Worm (Caenorhabditis elegans) whole organism, L4 larva: Measurements from ENCODE around the gene ver-4.

ENCODE experiments used
- F37D6.2 ChIP-seq: sonication (generic microtip); optimal IDR thresholded peaks from 2 replicates; lab custom pipeline; 2016; ENCODE audit warnings: mild to moderate bottlenecking, missing genetic modification characterization, missing compliant biosample characterization
- F44E2.7 ChIP-seq: fragments of 200-800 bp; sonication (Bioruptor generic); IDR thresholded peaks from 2 replicates; pipeline ENCODE4 v2.1.2; 2022; ENCODE audit warnings: missing genetic modification characterization, missing compliant biosample characterization
- R02D3.7 ChIP-seq: fragments of 150-350 bp; sonication (generic microtip); optimal IDR thresholded peaks from 3 replicates; lab custom pipeline; 2014; ENCODE audit warnings: missing biosample characterization, missing genetic modification characterization
- aha-1 ChIP-seq: fragments of 150-350 bp; peaks from one replicate; lab custom pipeline; 2014; ENCODE audit warnings: missing biosample characterization, missing genetic modification characterization
- ama-1 ChIP-seq: fragments of 150-350 bp; optimal IDR thresholded peaks from 2 replicates; lab custom pipeline; 2014; ENCODE audit warnings: inconsistent platforms, mixed read lengths
- arid-1 ChIP-seq: fragments of 200-800 bp; sonication (Bioruptor generic); conservative IDR thresholded peaks from 2 replicates; pipeline ENCODE4 v1.3.6; 2022; ENCODE audit warnings: missing genetic modification reagents, missing genetic modification characterization, missing compliant biosample characterization
- ceh-20 ChIP-seq: fragments of 200-800 bp; sonication (Bioruptor generic); IDR thresholded peaks from 2 replicates; pipeline ENCODE4 v1.3.6; 2022; ENCODE audit warnings: missing genetic modification reagents, missing genetic modification characterization, missing compliant biosample characterization
- ceh-44 ChIP-seq: fragments of 200-800 bp; sonication (Bioruptor generic); IDR thresholded peaks from 2 replicates; pipeline ENCODE4 v1.3.6; 2022; ENCODE audit warnings: missing genetic modification reagents, missing genetic modification characterization, missing compliant biosample characterization
- ctbp-1 ChIP-seq: fragments of 200-800 bp; sonication (Bioruptor generic); IDR thresholded peaks from 2 replicates; pipeline ENCODE4 v1.3.6; 2022; ENCODE audit warnings: missing genetic modification reagents, missing genetic modification characterization, missing compliant biosample characterization
- daf-19 ChIP-seq: fragments of 200-800 bp; sonication (Bioruptor generic); conservative IDR thresholded peaks from 2 replicates; pipeline ENCODE4 v1.3.6; 2022; ENCODE audit warnings: missing genetic modification characterization, missing compliant biosample characterization
- dmd-9 ChIP-seq: fragments of 200-800 bp; sonication (Bioruptor generic); IDR thresholded peaks from 2 replicates; pipeline ENCODE4 v1.3.6; 2022; ENCODE audit warnings: missing genetic modification reagents, missing genetic modification characterization, missing compliant biosample characterization
- fkh-10 ChIP-seq: fragments of 150-350 bp; optimal IDR thresholded peaks from 2 replicates; lab custom pipeline; 2014; ENCODE audit warnings: missing biosample characterization, missing genetic modification reagents, missing genetic modification characterization
- hif-1 ChIP-seq, 2 experiments: sonication (generic microtip); optimal IDR thresholded peaks; 2 replicates each; lab custom pipeline; 2016 to 2017; ENCODE audit warnings: missing compliant biosample characterization in 2 of 2, missing genetic modification characterization in 2 of 2, missing genetic modification reagents in 2 of 2, missing genotype in 2 of 2, mild to moderate bottlenecking in 1 of 2
- hlh-11 ChIP-seq: fragments of 200-800 bp; sonication (Bioruptor generic); optimal IDR thresholded peaks from 2 replicates; lab custom pipeline; 2018; ENCODE audit warnings: mild to moderate bottlenecking, missing genetic modification characterization, missing compliant biosample characterization
- jun-1 ChIP-seq: fragments of 150-350 bp; optimal IDR thresholded peaks from 2 replicates; lab custom pipeline; 2014; ENCODE audit warnings: missing biosample characterization, missing genetic modification reagents, missing genetic modification characterization
- lim-7 ChIP-seq: fragments of 200-800 bp; sonication (Bioruptor generic); IDR thresholded peaks from 2 replicates; pipeline ENCODE4 v1.3.6; 2022; ENCODE audit warnings: missing genetic modification characterization, missing compliant biosample characterization
- lin-1 ChIP-seq: fragments of 200-800 bp; sonication (Bioruptor generic); IDR thresholded peaks from 2 replicates; pipeline ENCODE4 v1.3.6; 2022; ENCODE audit warnings: missing genetic modification reagents, missing genetic modification characterization, missing compliant biosample characterization
- lin-13 ChIP-seq: fragments of 150-350 bp; optimal IDR thresholded peaks from 2 replicates; lab custom pipeline; 2014; ENCODE audit warnings: missing biosample characterization, missing genetic modification reagents, missing genetic modification characterization
- lin-39 ChIP-seq: fragments of 150-350 bp; optimal IDR thresholded peaks from 2 replicates; lab custom pipeline; 2014; ENCODE audit warnings: missing biosample characterization, missing genetic modification reagents, missing genetic modification characterization
- lir-3 ChIP-seq: sonication (generic microtip); optimal IDR thresholded peaks from 2 replicates; lab custom pipeline; 2016; ENCODE audit warnings: mild to moderate bottlenecking, missing genetic modification characterization, missing compliant biosample characterization
- mdl-1 ChIP-seq, 2 experiments: fragments of 150-350 bp in 1 of 2; sonication (generic microtip) in 1 of 2; optimal IDR thresholded peaks; 2 replicates each; lab custom pipeline; 2014 to 2017; ENCODE audit warnings: missing biosample characterization in 2 of 2, missing genetic modification characterization in 2 of 2
- mxl-2 ChIP-seq: fragments of 200-800 bp; sonication (Bioruptor generic); conservative IDR thresholded peaks from 2 replicates; pipeline ENCODE4 v1.3.6; 2022; ENCODE audit warnings: missing genetic modification reagents, missing genetic modification characterization, missing compliant biosample characterization
- nhr-10 ChIP-seq: fragments of 150-350 bp; optimal IDR thresholded peaks from 2 replicates; lab custom pipeline; 2014; ENCODE audit warnings: missing biosample characterization, missing genetic modification characterization
- nhr-11 ChIP-seq: fragments of 150-350 bp; optimal IDR thresholded peaks from 2 replicates; lab custom pipeline; 2014; ENCODE audit warnings: missing biosample characterization, missing genetic modification characterization
- nhr-111 ChIP-seq: fragments of 200-800 bp; sonication (Bioruptor generic); optimal IDR thresholded peaks from 2 replicates; lab custom pipeline; 2018; ENCODE audit warnings: mild to moderate bottlenecking, missing genetic modification characterization, missing compliant biosample characterization
- nhr-25 ChIP-seq: sonication (generic microtip); optimal IDR thresholded peaks from 2 replicates; lab custom pipeline; 2017; ENCODE audit warnings: missing genetic modification characterization, mild to moderate bottlenecking, missing compliant biosample characterization, antibody characterized with exemption, moderate library complexity, borderline replicate concordance; ENCODE audit not compliant: insufficient read depth
- nhr-28 ChIP-seq: fragments of 150-350 bp; optimal IDR thresholded peaks from 2 replicates; lab custom pipeline; 2014; ENCODE audit warnings: missing biosample characterization, missing genetic modification characterization
- nhr-41 ChIP-seq: fragments of 200-800 bp; sonication (Bioruptor generic); IDR thresholded peaks from 2 replicates; pipeline ENCODE4 v1.3.6; 2022; ENCODE audit warnings: missing genetic modification reagents, missing genetic modification characterization, missing compliant biosample characterization
- php-3 ChIP-seq: fragments of 200-800 bp; sonication (Bioruptor generic); IDR thresholded peaks from 2 replicates; pipeline ENCODE4 v1.3.6; 2022; ENCODE audit warnings: missing genetic modification reagents, missing genetic modification characterization, missing compliant biosample characterization
- saeg-2 ChIP-seq: fragments of 200-800 bp; sonication (Bioruptor generic); IDR thresholded peaks from 2 replicates; pipeline ENCODE4 v1.3.6; 2022; ENCODE audit warnings: missing genetic modification reagents, missing genetic modification characterization, missing compliant biosample characterization
- sdz-12 ChIP-seq: fragments of 200-800 bp; sonication (Bioruptor generic); optimal IDR thresholded peaks from 2 replicates; lab custom pipeline; 2018; ENCODE audit warnings: mild to moderate bottlenecking, missing genetic modification characterization, missing compliant biosample characterization
- set-16 ChIP-seq: fragments of 200-800 bp; sonication (Bioruptor generic); IDR thresholded peaks from 2 replicates; pipeline ENCODE4 v1.3.6; 2022; ENCODE audit warnings: missing genetic modification reagents, missing genetic modification characterization, missing compliant biosample characterization
- skn-1 ChIP-seq: fragments of 150-350 bp; optimal IDR thresholded peaks from 2 replicates; lab custom pipeline; 2014; ENCODE audit warnings: missing biosample characterization, missing genetic modification characterization
- snpc-1.2 ChIP-seq: fragments of 200-800 bp; sonication (Bioruptor generic); IDR thresholded peaks from 2 replicates; pipeline ENCODE4 v1.3.6; 2022; ENCODE audit warnings: missing genetic modification reagents, missing genetic modification characterization, missing compliant biosample characterization
- spr-1 ChIP-seq: sonication (generic microtip); optimal IDR thresholded peaks from 2 replicates; lab custom pipeline; 2016; ENCODE audit warnings: mild to moderate bottlenecking, missing genetic modification characterization, missing compliant biosample characterization
- spr-3 ChIP-seq: fragments of 200-800 bp; sonication (Bioruptor generic); optimal IDR thresholded peaks from 2 replicates; lab custom pipeline; 2018; ENCODE audit warnings: mild to moderate bottlenecking, missing genetic modification characterization, missing compliant biosample characterization
- tra-1 ChIP-seq: fragments of 200-800 bp; sonication (Bioruptor generic); IDR thresholded peaks from 2 replicates; pipeline ENCODE4 v1.3.6; 2022; ENCODE audit warnings: missing genetic modification reagents, missing genetic modification characterization, missing compliant biosample characterization
- unc-130 ChIP-seq: sonication (generic microtip); optimal IDR thresholded peaks from 2 replicates; lab custom pipeline; 2016; ENCODE audit warnings: missing genetic modification reagents, missing genetic modification characterization, missing compliant biosample characterization
- unc-62 ChIP-seq, 3 experiments: fragments of 150-350 bp in 1 of 3; sonication (generic microtip); optimal IDR thresholded peaks in 2 of 3; peaks in 1 of 3; 1 replicate in 1 of 3; 2 replicates in 2 of 3; lab custom pipeline; 2014 to 2017; ENCODE audit warnings: missing biosample characterization in 3 of 3, missing genetic modification characterization in 3 of 3, missing genetic modification reagents in 3 of 3, missing genotype in 1 of 3
- vab-7 ChIP-seq: fragments of 200-800 bp; sonication (Bioruptor generic); IDR thresholded peaks from 2 replicates; pipeline ENCODE4 v1.3.6; 2022; ENCODE audit warnings: missing genetic modification reagents, missing genetic modification characterization, missing compliant biosample characterization
- zag-1 ChIP-seq: fragments of 150-350 bp; optimal IDR thresholded peaks from 2 replicates; lab custom pipeline; 2014; ENCODE audit warnings: missing biosample characterization, missing genetic modification characterization
- zfp-2 ChIP-seq: sonication (generic microtip); optimal IDR thresholded peaks from 2 replicates; lab custom pipeline; 2016; ENCODE audit warnings: mild to moderate bottlenecking, missing genetic modification characterization, missing compliant biosample characterization
- zip-2 ChIP-seq: fragments of 150-350 bp; optimal IDR thresholded peaks from 2 replicates; lab custom pipeline; 2014; ENCODE audit warnings: missing biosample characterization, missing genetic modification characterization
- ztf-11 ChIP-seq: fragments of 150-350 bp; optimal IDR thresholded peaks from 2 replicates; lab custom pipeline; 2014; ENCODE audit warnings: missing biosample characterization, missing genetic modification characterization

ver-4 gene

DNA sequence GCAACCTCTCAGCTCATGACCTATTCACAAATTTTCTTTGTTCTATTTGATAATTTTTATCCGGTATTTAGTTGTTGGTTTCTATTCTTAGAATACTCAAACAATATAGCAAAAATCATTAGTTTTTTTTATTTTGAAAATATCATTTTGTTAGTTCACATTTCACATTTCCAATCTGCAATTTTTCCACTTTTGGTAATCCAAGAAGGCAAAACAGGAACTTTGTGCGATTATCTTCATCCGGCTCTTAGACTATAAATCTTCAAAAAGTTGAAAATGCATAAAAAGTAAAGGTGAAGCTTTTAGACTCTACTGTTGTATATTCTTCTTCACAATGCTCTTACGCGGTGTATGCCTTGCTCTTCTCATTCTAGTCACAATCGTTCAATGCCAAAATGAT, 23.7 kb upstream of the ver-4 start, which contains the start of gene nlp-19:
Gene nlp-19 (plus strand): TSS at position 301 of the 400 bp plus-strand sequence.
- no peak for TF ChIP-seq lin-1 (GFP tag; lab: Robert Waterston, UW)
- no peak for TF ChIP-seq daf-19
- TF ChIP-seq mdl-1 (tag; optimal IDR thresholded peaks at IDR 0.05; lab: Kevin White, UChicago), result no peak
- TF ChIP-seq nhr-41 (GFP tag; lab: Robert Waterston, UW), result no peak
- no peak for TF ChIP-seq spr-3 (GFP tag; lab: Kevin White, UChicago)
- TF ChIP-seq set-16 (GFP tag; lab: Robert Waterston, UW), result no peak
- no peak for TF ChIP-seq lim-7
- no peak for TF ChIP-seq jun-1
- no peak for TF ChIP-seq F44E2.7 (GFP tag; lab: Robert Waterston, UW)
- no peak for TF ChIP-seq saeg-2 (GFP tag; lab: Robert Waterston, UW)
- no peak for TF ChIP-seq nhr-111 (GFP tag; lab: Kevin White, UChicago)
- TF ChIP-seq ceh-20, result no peak
- no peak for TF ChIP-seq ztf-11
- no peak for TF ChIP-seq skn-1

DNA sequence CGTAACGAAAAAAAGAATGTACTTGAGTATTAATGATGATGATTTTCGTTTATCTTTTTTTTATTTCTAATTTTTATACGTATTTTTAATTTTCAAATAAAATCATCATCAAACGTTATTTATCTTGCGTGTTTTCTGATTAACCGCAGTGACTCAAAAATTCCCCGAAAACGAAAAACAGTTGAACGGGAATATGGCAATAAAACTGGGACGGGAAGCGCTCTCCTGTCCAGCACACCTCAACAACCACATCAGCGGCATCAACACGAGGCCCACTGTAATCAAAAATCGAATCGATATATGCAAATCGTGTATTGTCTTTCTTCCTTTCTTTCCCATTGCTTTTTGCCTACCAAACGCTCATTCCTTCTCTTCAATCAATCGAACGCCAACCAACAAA, 23.0 kb upstream of the ver-4 start, which contains the start of gene K09C8.2:
Gene K09C8.2 (plus strand): TSS at position 301 of the 400 bp plus-strand sequence.
- TF ChIP-seq fkh-10 (no peak), lin-1 (GFP tag; lab: Robert Waterston, UW) (no peak), zip-2 (tag; lab: Kevin White, UChicago) (no peak), nhr-10 (no peak), php-3 (GFP tag; lab: Robert Waterston, UW) (no peak), arid-1 (GFP tag; lab: Robert Waterston, UW) (no peak), jun-1 (no peak), spr-1 (tag; lab: Kevin White, UChicago) (no peak), snpc-1.2 (GFP tag; lab: Robert Waterston, UW) (no peak), vab-7 (GFP tag; lab: Robert Waterston, UW) (no peak), set-16 (GFP tag; lab: Robert Waterston, UW) (no peak), nhr-28 (tag; lab: Kevin White, UChicago) (no peak), tra-1 (GFP tag; lab: Robert Waterston, UW) (no peak), unc-130 (GFP tag; lab: Kevin White, UChicago) (no peak), zag-1 (tag; lab: Kevin White, UChicago) (no peak), daf-19 (no peak), lir-3 (no peak)
- TF ChIP-seq, all 104 proteins: peak for 0

DNA sequence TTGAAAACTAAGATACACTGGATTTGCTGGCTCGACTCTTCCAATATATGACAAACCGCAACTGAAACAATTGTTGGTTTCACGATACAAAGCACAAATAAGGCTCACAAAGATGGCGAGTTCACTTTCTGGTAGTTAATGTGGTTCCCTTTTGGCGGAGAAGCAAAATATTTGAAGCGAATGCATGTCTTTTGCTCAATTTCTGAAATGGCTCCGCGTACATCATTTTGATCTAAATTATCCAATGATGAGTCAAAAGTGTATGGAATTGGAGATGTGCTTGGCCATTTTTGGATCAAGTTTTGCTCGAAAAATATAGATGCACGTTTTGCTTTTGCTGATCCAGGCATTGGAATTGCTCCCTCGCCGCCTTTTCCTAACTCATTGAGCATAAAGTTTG, 20.4 kb upstream of the ver-4 start:
- no peak for TF ChIP-seq unc-130 (GFP tag; lab: Kevin White, UChicago)
- no peak for TF ChIP-seq nhr-25 (tag; lab: Kevin White, UChicago)
- no peak for TF ChIP-seq lim-7
- no peak for TF ChIP-seq sdz-12
- no peak for TF ChIP-seq zfp-2 (tag; lab: Kevin White, UChicago)
- TF ChIP-seq unc-62 (GFP tag; optimal IDR thresholded peaks at IDR 0.05 in 1 of 2; lab: Kevin White, UChicago), result peak in 1 of 2 experiments; percentile 95
- no peak for TF ChIP-seq unc-62 (tag; optimal IDR thresholded peaks at IDR 0.05; lab: Kevin White, UChicago)
- no peak for TF ChIP-seq lin-13 (GFP tag; lab: Kevin White, UChicago)
- no peak for TF ChIP-seq mdl-1 (tag; optimal IDR thresholded peaks at IDR 0.05; lab: Kevin White, UChicago)
- TF ChIP-seq, all 104 proteins: peak for 1

DNA sequence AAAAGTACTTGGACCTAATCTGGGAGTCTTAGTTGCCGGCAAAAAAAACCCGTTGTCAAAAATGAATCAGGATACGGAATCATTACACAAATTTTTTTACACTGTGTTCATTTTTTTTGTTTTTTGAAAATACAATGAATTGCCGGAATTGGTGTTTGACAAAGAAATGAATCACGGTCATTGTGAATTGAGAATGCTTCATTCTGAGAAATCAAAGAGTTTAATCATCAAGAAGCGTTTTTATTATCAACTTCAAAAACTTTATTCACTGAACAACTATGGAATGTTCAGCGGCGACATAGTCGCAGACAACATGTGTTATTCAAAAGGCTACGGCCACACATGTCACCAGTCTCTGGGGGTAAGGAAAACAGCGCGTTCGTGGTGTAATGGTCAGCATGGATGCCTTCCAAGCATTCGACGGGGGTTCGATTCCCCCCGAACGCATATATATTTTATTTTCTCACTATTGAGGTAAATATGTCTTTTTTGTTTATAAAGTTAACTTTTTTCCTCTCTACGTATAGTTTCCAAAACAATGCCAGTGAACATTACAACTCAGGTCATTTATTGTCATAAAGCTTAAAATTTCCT, 18.6 kb upstream of the ver-4 start, which contains the start of gene nas-10:
Gene nas-10 (minus strand): TSS at position 51 of the 594 bp plus-strand sequence.
- peak in 1 of 2 experiments; percentile 21 for TF ChIP-seq unc-62 (GFP tag; optimal IDR thresholded peaks at IDR 0.05 in 1 of 2; lab: Kevin White, UChicago)
- no peak for TF ChIP-seq unc-62 (tag; optimal IDR thresholded peaks at IDR 0.05; lab: Kevin White, UChicago)
- TF ChIP-seq lin-39 (tag; lab: Kevin White, UChicago), result no peak
- TF ChIP-seq F37D6.2 (tag; lab: Kevin White, UChicago), result peak; percentile 62
- TF ChIP-seq zfp-2 (tag; lab: Kevin White, UChicago), result peak; percentile 3
- TF ChIP-seq jun-1, result no peak
- peak; percentile 90 for TF ChIP-seq ctbp-1 (GFP tag; lab: Robert Waterston, UW)
- peak; percentile 81; the same call in 1 of the 2 replicates for TF ChIP-seq F44E2.7 (GFP tag; lab: Robert Waterston, UW)
- TF ChIP-seq aha-1 (tag; lab: Kevin White, UChicago), result peak; percentile 94
- peak; percentile 68 for TF ChIP-seq hlh-11
- TF ChIP-seq dmd-9 (GFP tag; lab: Robert Waterston, UW), result peak; percentile 61; the same call in 1 of the 2 replicates
- TF ChIP-seq mxl-2, result 0 out of 2 replicates have a peak, but pooled peaks have one; percentile 13
- no peak for TF ChIP-seq ceh-20
- TF ChIP-seq nhr-11, result no peak
- TF ChIP-seq ama-1 (lab: Kevin White, UChicago), result no peak
- no peak for TF ChIP-seq R02D3.7 (tag; lab: Kevin White, UChicago)
- TF ChIP-seq lim-7, result peak; percentile 91
- peak; percentile 70 for TF ChIP-seq php-3 (GFP tag; lab: Robert Waterston, UW)
- peak; percentile 73; the same call in 1 of the 2 replicates for TF ChIP-seq ceh-44 (GFP tag; lab: Robert Waterston, UW)
- TF ChIP-seq hif-1 (tag; optimal IDR thresholded peaks at IDR 0.05; lab: Kevin White, UChicago), result peak; percentile 5 to 60
